Fruit fly (Drosophila melanogaster) whole organism, embryonic: Measurements from ENCODE around the gene Ythdc1.
A peak's percentile ranks its signal among the peaks of the same experiment; 100 is the strongest.

Experiments used
- B-H2 ChIP-seq: fragments of 200-800 bp; sonication (Bioruptor generic); optimal IDR thresholded peaks from 2 replicates; lab custom pipeline; 2018; ENCODE audit warnings: missing biosample characterization, mild to moderate bottlenecking, missing genetic modification characterization
- Bteb2 ChIP-seq: fragments of 200-800 bp; sonication (Bioruptor generic); optimal IDR thresholded peaks from 2 replicates; lab custom pipeline; 2016; ENCODE audit warnings: missing biosample characterization, missing genetic modification characterization
- C15 ChIP-seq: fragments of 200-800 bp; sonication (Bioruptor generic); IDR thresholded peaks from 3 replicates; pipeline ENCODE4 v1.3.6; 2022; ENCODE audit warnings: missing biosample characterization, missing genetic modification characterization
- CG1024 ChIP-seq: fragments of 200-800 bp; sonication (Bioruptor generic); IDR thresholded peaks from 2 replicates; pipeline ENCODE4 v1.3.6; 2022; ENCODE audit warnings: missing biosample characterization, missing genetic modification characterization
- CG12769 ChIP-seq: fragments of 200-800 bp; sonication (Bioruptor generic); optimal IDR thresholded peaks from 2 replicates; lab custom pipeline; 2019; ENCODE audit warnings: missing biosample characterization, mild to moderate bottlenecking, missing genetic modification characterization, moderate library complexity
- CG13775 ChIP-seq: fragments of 200-800 bp; sonication (Bioruptor generic); optimal IDR thresholded peaks from 3 replicates; lab custom pipeline; 2017; ENCODE audit warnings: missing biosample characterization, mild to moderate bottlenecking, missing genetic modification characterization
- CG14050 ChIP-seq: fragments of 200-800 bp; sonication (Bioruptor generic); IDR thresholded peaks from 3 replicates; pipeline ENCODE4 v1.3.6; 2022; ENCODE audit warnings: missing biosample characterization, missing genetic modification characterization
- CG14441 ChIP-seq: fragments of 200-800 bp; sonication (Bioruptor generic); IDR thresholded peaks from 2 replicates; pipeline ENCODE4 v1.3.6; 2022; ENCODE audit warnings: missing biosample characterization, missing genetic modification characterization
- CG14860 ChIP-seq: fragments of 200-800 bp; sonication (Bioruptor generic); IDR thresholded peaks from 3 replicates; pipeline ENCODE4 v1.3.6; 2022; ENCODE audit warnings: missing biosample characterization, missing genetic modification characterization; ENCODE audit not compliant: partially characterized antibody
- CG16779 ChIP-seq: fragments of 200-800 bp; sonication (Bioruptor generic); IDR thresholded peaks from 2 replicates; pipeline ENCODE4 v1.3.6; 2022; ENCODE audit warnings: missing biosample characterization, missing genetic modification characterization
- CG16815 ChIP-seq: fragments of 200-800 bp; sonication (Bioruptor generic); optimal IDR thresholded peaks from 3 replicates; lab custom pipeline; 2017; ENCODE audit warnings: missing biosample characterization, mild to moderate bottlenecking, missing genetic modification characterization
- CG16863 ChIP-seq: fragments of 200-800 bp; sonication (Bioruptor generic); optimal IDR thresholded peaks from 3 replicates; lab custom pipeline; 2016; ENCODE audit warnings: missing biosample characterization, missing genetic modification characterization
- CG17359 ChIP-seq: fragments of 200-800 bp; sonication (Bioruptor generic); optimal IDR thresholded peaks from 3 replicates; lab custom pipeline; 2018; ENCODE audit warnings: missing biosample characterization, mild to moderate bottlenecking, missing genetic modification characterization, moderate library complexity
- CG17612 ChIP-seq: fragments of 200-800 bp; sonication (Bioruptor generic); IDR thresholded peaks from 2 replicates; pipeline ENCODE4 v1.3.6; 2022; ENCODE audit warnings: missing biosample characterization, missing genetic modification characterization
- CG18011 ChIP-seq: fragments of 200-800 bp; sonication (Bioruptor generic); optimal IDR thresholded peaks from 2 replicates; lab custom pipeline; 2017; ENCODE audit warnings: missing biosample characterization, missing genetic modification characterization, mild to moderate bottlenecking, moderate library complexity, missing genotype
- CG2129 ChIP-seq: fragments of 200-800 bp; sonication (Bioruptor generic); IDR thresholded peaks from 2 replicates; pipeline ENCODE4 v1.3.6; 2022; ENCODE audit warnings: missing biosample characterization, missing genetic modification characterization; ENCODE audit not compliant: partially characterized antibody
- CG32767 ChIP-seq: fragments of 200-800 bp; sonication (Bioruptor generic); IDR thresholded peaks from 2 replicates; pipeline ENCODE4 v1.3.6; 2022; ENCODE audit warnings: missing biosample characterization, missing genetic modification characterization
- CG4617 ChIP-seq: fragments of 200-800 bp; sonication (Bioruptor generic); optimal IDR thresholded peaks from 3 replicates; lab custom pipeline; 2016; ENCODE audit warnings: missing biosample characterization, missing genetic modification characterization, borderline replicate concordance
- CG8290 ChIP-seq, 3 experiments: fragments of 200-800 bp; sonication (Bioruptor generic); optimal IDR thresholded peaks; 2 replicates each; lab custom pipeline; 2016 to 2019; ENCODE audit warnings: missing biosample characterization in 3 of 3, missing genetic modification characterization in 3 of 3, mild to moderate bottlenecking in 2 of 3, moderate library complexity in 1 of 3
- CG9817 ChIP-seq: fragments of 200-800 bp; sonication (Bioruptor generic); optimal IDR thresholded peaks from 2 replicates; lab custom pipeline; 2018; ENCODE audit warnings: missing biosample characterization, mild to moderate bottlenecking, missing genetic modification characterization, moderate library complexity
- Chrac-16 ChIP-seq: fragments of 200-800 bp; sonication (Bioruptor generic); optimal IDR thresholded peaks from 3 replicates; lab custom pipeline; 2016; ENCODE audit warnings: missing biosample characterization, missing genetic modification characterization
- D19A ChIP-seq: fragments of 200-800 bp; optimal IDR thresholded peaks from 3 replicates; lab custom pipeline; 2019; ENCODE audit warnings: missing biosample characterization, mild to moderate bottlenecking, missing genetic modification characterization, moderate library complexity
- Dbx ChIP-seq: fragments of 200-800 bp; sonication (Bioruptor generic); IDR thresholded peaks from 3 replicates; pipeline ENCODE4 v1.3.6; 2022; ENCODE audit warnings: missing biosample characterization, missing genetic modification characterization
- E2f2 ChIP-seq: fragments of 200-800 bp; sonication (Bioruptor generic); IDR thresholded peaks from 2 replicates; pipeline ENCODE4 v1.3.6; 2022; ENCODE audit warnings: missing biosample characterization, missing genetic modification characterization
- Gug ChIP-seq: fragments of 200-800 bp; sonication (Bioruptor generic); IDR thresholded peaks from 4 replicates; pipeline ENCODE4 v1.3.6; 2022; ENCODE audit warnings: missing biosample characterization, missing genetic modification characterization
- HmgZ ChIP-seq: fragments of 200-800 bp; sonication (Bioruptor generic); optimal IDR thresholded peaks from 2 replicates; lab custom pipeline; 2018; ENCODE audit warnings: missing biosample characterization, mild to moderate bottlenecking, missing genetic modification characterization
- MTF-1 ChIP-seq: fragments of 200-800 bp; sonication (Bioruptor generic); optimal IDR thresholded peaks from 2 replicates; lab custom pipeline; 2018; ENCODE audit warnings: missing biosample characterization, mild to moderate bottlenecking, missing genetic modification characterization, borderline replicate concordance
- Max ChIP-seq: fragments of 200-800 bp; sonication (Bioruptor generic); optimal IDR thresholded peaks from 2 replicates; lab custom pipeline; 2016; ENCODE audit warnings: missing biosample characterization, mild to moderate bottlenecking, missing genetic modification characterization
- Meics ChIP-seq: fragments of 200-800 bp; sonication (Bioruptor generic); optimal IDR thresholded peaks from 2 replicates; lab custom pipeline; 2017; ENCODE audit warnings: missing biosample characterization, mild to moderate bottlenecking, missing genetic modification characterization
- Myb ChIP-seq: fragments of 200-800 bp; sonication (Bioruptor generic); optimal IDR thresholded peaks from 2 replicates; lab custom pipeline; 2016; ENCODE audit warnings: missing biosample characterization, missing genetic modification characterization
- Pdp1 ChIP-seq, 2 experiments: fragments of 200-800 bp; sonication (Bioruptor generic); optimal IDR thresholded peaks; 3 replicates each; lab custom pipeline; 2016; ENCODE audit warnings: missing biosample characterization in 2 of 2, missing genetic modification characterization in 2 of 2, mild to moderate bottlenecking in 1 of 2, moderate library complexity in 1 of 2
- Scr ChIP-seq: fragments of 200-800 bp; sonication (Bioruptor generic); IDR thresholded peaks from 2 replicates; pipeline ENCODE4 v1.3.6; 2022; ENCODE audit warnings: missing biosample characterization, missing genetic modification characterization; ENCODE audit not compliant: partially characterized antibody
- Stat92E ChIP-seq, 3 experiments: fragments of >200 bp in 2 of 3; fragments of 200-800 bp in 1 of 3; sonication (Bioruptor generic) in 1 of 3; optimal IDR thresholded peaks; 2 replicates each; lab custom pipeline; 2017 to 2019; ENCODE audit warnings: missing biosample characterization in 3 of 3, missing genetic modification characterization in 3 of 3, mild to moderate bottlenecking in 1 of 3, moderate library complexity in 1 of 3
- YL-1 ChIP-seq: fragments of 200-800 bp; sonication (Bioruptor generic); optimal IDR thresholded peaks from 3 replicates; lab custom pipeline; 2017; ENCODE audit warnings: missing biosample characterization, mild to moderate bottlenecking, missing genetic modification characterization
- ab ChIP-seq: fragments of 200-800 bp; sonication (Bioruptor generic); optimal IDR thresholded peaks from 2 replicates; lab custom pipeline; 2016; ENCODE audit warnings: missing biosample characterization, missing genetic modification characterization
- ac ChIP-seq: fragments of 200-800 bp; sonication (Bioruptor generic); optimal IDR thresholded peaks from 3 replicates; lab custom pipeline; 2017; ENCODE audit warnings: missing biosample characterization, mild to moderate bottlenecking, missing genetic modification characterization
- danr ChIP-seq: fragments of 200-800 bp; sonication (Bioruptor generic); IDR thresholded peaks from 2 replicates; pipeline ENCODE4 v1.3.6; 2022; ENCODE audit warnings: missing biosample characterization, missing genetic modification characterization
- esg ChIP-seq: fragments of 200-800 bp; sonication (Bioruptor generic); conservative IDR thresholded peaks from 2 replicates; pipeline ENCODE4 v1.3.6; 2022; ENCODE audit warnings: missing biosample characterization, missing genetic modification characterization
- ewg ChIP-seq: fragments of 200-800 bp; sonication (Bioruptor generic); optimal IDR thresholded peaks from 3 replicates; lab custom pipeline; 2017; ENCODE audit warnings: mild to moderate bottlenecking, missing biosample characterization, missing genetic modification reagents, missing genetic modification characterization
- gcm ChIP-seq: fragments of 200-800 bp; sonication (Bioruptor generic); optimal IDR thresholded peaks from 2 replicates; lab custom pipeline; 2019; ENCODE audit warnings: missing biosample characterization, mild to moderate bottlenecking, missing genetic modification characterization, moderate library complexity
- hb ChIP-seq: fragments of 200-800 bp; sonication (Bioruptor generic); IDR thresholded peaks from 3 replicates; pipeline ENCODE4 v1.3.6; 2022; ENCODE audit warnings: missing biosample characterization, missing genetic modification characterization; ENCODE audit not compliant: partially characterized antibody
- nau ChIP-seq: fragments of 200-800 bp; sonication (Bioruptor generic); optimal IDR thresholded peaks from 3 replicates; lab custom pipeline; 2017; ENCODE audit warnings: missing biosample characterization, mild to moderate bottlenecking, missing genetic modification characterization, missing genetic modification reagents
- nerfin-1 ChIP-seq: fragments of 200-800 bp; sonication (Bioruptor generic); optimal IDR thresholded peaks from 3 replicates; lab custom pipeline; 2019; ENCODE audit warnings: missing biosample characterization, mild to moderate bottlenecking, missing genetic modification characterization, moderate library complexity
- nom ChIP-seq: fragments of 200-800 bp; sonication (Bioruptor generic); optimal IDR thresholded peaks from 2 replicates; lab custom pipeline; 2017; ENCODE audit warnings: missing biosample characterization, missing genetic modification characterization, mild to moderate bottlenecking, moderate library complexity, missing genetic modification reagents
- pho ChIP-seq: fragments of 200-800 bp; sonication (Bioruptor generic); optimal IDR thresholded peaks from 2 replicates; lab custom pipeline; 2016; ENCODE audit warnings: missing biosample characterization, missing genetic modification characterization
- prd ChIP-seq, 3 experiments: fragments of >200 bp in 2 of 3; fragments of 200-800 bp in 1 of 3; sonication (Bioruptor generic) in 1 of 3; optimal IDR thresholded peaks in 2 of 3; IDR thresholded peaks in 1 of 3; 2 replicates in 2 of 3; 3 replicates in 1 of 3; pipeline versions ENCODE4 v1.3.6 to Lab custom; 2017 to 2022; ENCODE audit warnings: missing biosample characterization in 1 of 3, missing genetic modification characterization in 1 of 3
- sens ChIP-seq: fragments of 200-800 bp; sonication (Bioruptor generic); peaks from one replicate; lab custom pipeline; 2016; ENCODE audit warnings: missing biosample characterization, missing genetic modification characterization
- tna ChIP-seq: fragments of 200-800 bp; sonication (Bioruptor generic); IDR thresholded peaks from 2 replicates; pipeline ENCODE4 v1.3.6; 2022; ENCODE audit warnings: missing biosample characterization, missing genetic modification characterization; ENCODE audit not compliant: partially characterized antibody

The Ythdc1 gene

dm6 chr3L:3342307-3342940 lies 31.5 kb downstream of the Ythdc1 start (continued):
- TF ChIP-seq CG14050, result no peak
- TF ChIP-seq CG16779, result no peak
- TF ChIP-seq Scr, result no peak
- no peak for TF ChIP-seq B-H2 (GFP tag; lab: Kevin White, UChicago)
- no peak for TF ChIP-seq CG17359 (tag; lab: Kevin White, UChicago)
- no peak for TF ChIP-seq esg (GFP tag; lab: Robert Waterston, UW)
- no peak for TF ChIP-seq CG4617 (GFP tag; lab: Kevin White, UChicago)
- no peak for TF ChIP-seq CG17612 (GFP tag; lab: Robert Waterston, UW)
- TF ChIP-seq CG32767 (GFP tag; lab: Robert Waterston, UW), result no peak
- no peak for TF ChIP-seq gcm (GFP tag; lab: Kevin White, UChicago)
- no peak for TF ChIP-seq CG1024 (GFP tag; lab: Robert Waterston, UW)
- no peak for TF ChIP-seq ab (GFP tag; lab: Kevin White, UChicago)
- no peak for TF ChIP-seq CG18011 (GFP tag; lab: Kevin White, UChicago)
- TF ChIP-seq prd (optimal IDR thresholded peaks at IDR 0.05; lab: Kevin White, UChicago), result no peak
- TF ChIP-seq prd (GFP tag; IDR thresholded peaks at IDR 0.05; lab: Robert Waterston, UW), result no peak
- TF ChIP-seq sens, result peak; percentile 9
- no peak for TF ChIP-seq CG16815 (GFP tag; lab: Kevin White, UChicago)
- TF ChIP-seq nau (GFP tag; lab: Kevin White, UChicago), result no peak
- TF ChIP-seq HmgZ (tag; lab: Kevin White, UChicago), result no peak
- no peak for TF ChIP-seq Max
- TF ChIP-seq Myb (GFP tag; lab: Kevin White, UChicago), result no peak
- TF ChIP-seq nom, result peak; percentile 19
- no peak for TF ChIP-seq Stat92E (GFP tag; optimal IDR thresholded peaks at IDR 0.05; lab: Kevin White, UChicago)
- TF ChIP-seq CG14860 (GFP tag; lab: Robert Waterston, UW), result no peak
- TF ChIP-seq Gug (GFP tag; lab: Robert Waterston, UW), result no peak
- TF ChIP-seq, all 482 proteins: peak for 6

DNA sequence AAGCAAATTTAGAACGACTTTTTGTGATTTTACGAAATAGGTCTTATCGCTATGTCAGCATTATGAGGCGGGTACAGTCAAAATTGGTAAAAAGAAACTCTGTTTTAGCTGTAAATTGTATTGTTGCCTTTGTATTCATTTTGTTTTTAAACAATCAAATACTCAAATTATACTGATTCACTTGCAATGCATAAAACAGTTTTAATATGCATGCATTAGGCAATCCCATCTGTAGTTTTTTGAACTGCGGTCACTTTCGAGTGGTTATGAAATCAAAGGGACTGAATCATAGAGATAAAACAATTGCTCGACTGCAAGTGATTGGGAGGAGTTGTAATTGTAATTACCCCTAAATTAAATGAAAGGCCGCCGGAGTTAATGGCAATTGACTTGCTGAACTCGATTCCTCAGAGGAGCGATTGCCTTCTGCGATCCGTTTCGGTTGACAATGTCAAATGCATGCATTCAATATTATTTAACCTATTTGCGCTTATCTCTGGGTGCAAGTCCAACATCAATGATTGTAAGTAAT lies 34.2 kb downstream of the Ythdc1 start:
- TF ChIP-seq CG16863 (GFP tag; lab: Kevin White, UChicago), result no peak
- TF ChIP-seq MTF-1 (GFP tag; lab: Kevin White, UChicago), result no peak
- no peak for TF ChIP-seq D19A
- TF ChIP-seq ewg (GFP tag; lab: Kevin White, UChicago), result no peak
- TF ChIP-seq Dbx (GFP tag; lab: Robert Waterston, UW), result no peak
- TF ChIP-seq CG14441 (GFP tag; lab: Robert Waterston, UW), result 0 out of 2 replicates have a peak, but pooled peaks have one; percentile 22
- TF ChIP-seq Gug (GFP tag; lab: Robert Waterston, UW), result no peak
- no peak for TF ChIP-seq danr (GFP tag; lab: Robert Waterston, UW)
- no peak for TF ChIP-seq CG9817 (tag; lab: Kevin White, UChicago)
- peak in 1 of 2 experiments; percentile 56 for TF ChIP-seq Pdp1 (GFP tag; optimal IDR thresholded peaks at IDR 0.05; lab: Kevin White, UChicago)
- no peak for TF ChIP-seq nerfin-1 (tag; lab: Kevin White, UChicago)
- TF ChIP-seq CG13775 (GFP tag; lab: Kevin White, UChicago), result no peak
- TF ChIP-seq C15, result no peak
- TF ChIP-seq YL-1 (GFP tag; lab: Kevin White, UChicago), result no peak
- TF ChIP-seq CG8290 (GFP tag; optimal IDR thresholded peaks at IDR 0.05; lab: Kevin White, UChicago), result no peak
- TF ChIP-seq CG8290 (tag; optimal IDR thresholded peaks at IDR 0.05; lab: Kevin White, UChicago), result peak in 1 of 2 experiments; percentile 38
- no peak for TF ChIP-seq tna (GFP tag; lab: Robert Waterston, UW)
- TF ChIP-seq E2f2, result no peak
- no peak for TF ChIP-seq Chrac-16 (GFP tag; lab: Kevin White, UChicago)
- no peak for TF ChIP-seq CG2129 (GFP tag; lab: Robert Waterston, UW)
- no peak for TF ChIP-seq Meics (GFP tag; lab: Kevin White, UChicago)
- peak; percentile 15 for TF ChIP-seq CG12769 (tag; lab: Kevin White, UChicago)
- no peak for TF ChIP-seq pho (GFP tag; lab: Kevin White, UChicago)
- TF ChIP-seq ac, result no peak
- TF ChIP-seq Bteb2 (GFP tag; lab: Kevin White, UChicago), result no peak
- no peak for TF ChIP-seq hb (GFP tag; lab: Robert Waterston, UW)
